Worm (Caenorhabditis elegans) whole organism, L1 larva: ENCODE measurements around the gene emb-1.

Source experiments
- alr-1 ChIP-seq: fragments of 200-800 bp; sonication (Bioruptor generic); optimal IDR thresholded peaks from 2 replicates; lab custom pipeline; 2018; ENCODE audit warnings: borderline replicate concordance, mild to moderate bottlenecking, missing genetic modification characterization, missing compliant biosample characterization
- aly-2 ChIP-seq: fragments of 150-350 bp; optimal IDR thresholded peaks from 2 replicates; lab custom pipeline; 2014; ENCODE audit warnings: missing biosample characterization, missing genetic modification characterization
- ceh-63 ChIP-seq: fragments of 200-800 bp; sonication (Bioruptor generic); optimal IDR thresholded peaks from 2 replicates; lab custom pipeline; 2018; ENCODE audit warnings: mild to moderate bottlenecking, missing genetic modification characterization, missing compliant biosample characterization
- efl-1 ChIP-seq, 4 experiments: fragments of 150-350 bp; optimal IDR thresholded peaks in 3 of 4; peaks in 1 of 4; 1 replicate in 1 of 4; 2 replicates in 3 of 4; lab custom pipeline; 2014; ENCODE audit warnings: missing biosample characterization in 2 of 4, missing genetic modification characterization in 2 of 4, missing genetic modification reagents in 2 of 4
- elt-2 ChIP-seq: sonication (generic microtip); optimal IDR thresholded peaks from 2 replicates; lab custom pipeline; 2016; ENCODE audit warnings: missing genetic modification characterization, mild to moderate bottlenecking, inconsistent platforms, missing compliant biosample characterization, missing genetic modification reagents
- elt-3 ChIP-seq, 6 experiments: fragments of 150-350 bp in 1 of 6; sonication (generic microtip); optimal IDR thresholded peaks; 2 replicates each; lab custom pipeline; 2017 to 2018; ENCODE audit warnings: missing biosample characterization in 6 of 6, missing genetic modification characterization in 6 of 6, inconsistent platforms in 1 of 6
- hlh-4 ChIP-seq: sonication (generic microtip); optimal IDR thresholded peaks from 2 replicates; lab custom pipeline; 2016; ENCODE audit warnings: mild to moderate bottlenecking, missing genetic modification characterization, missing compliant biosample characterization
- lin-15B ChIP-seq: fragments of 150-350 bp; sonication (generic microtip); optimal IDR thresholded peaks from 3 replicates; lab custom pipeline; 2014; ENCODE audit warnings: missing biosample characterization, missing genetic modification characterization
- mab-9 ChIP-seq: fragments of 200-800 bp; sonication (Bioruptor generic); IDR thresholded peaks from 2 replicates; pipeline ENCODE4 v1.3.6; 2022; ENCODE audit warnings: missing genetic modification reagents, missing genetic modification characterization, missing compliant biosample characterization
- mdl-1 ChIP-seq, 2 experiments: fragments of 150-350 bp; optimal IDR thresholded peaks; 2 replicates each; lab custom pipeline; 2014 to 2017; ENCODE audit warnings: missing biosample characterization in 2 of 2, missing genetic modification characterization in 2 of 2, inconsistent platforms in 1 of 2
- nhr-11 ChIP-seq: fragments of 150-350 bp; optimal IDR thresholded peaks from 2 replicates; lab custom pipeline; 2014; ENCODE audit warnings: missing biosample characterization, missing genetic modification characterization

DNA sequence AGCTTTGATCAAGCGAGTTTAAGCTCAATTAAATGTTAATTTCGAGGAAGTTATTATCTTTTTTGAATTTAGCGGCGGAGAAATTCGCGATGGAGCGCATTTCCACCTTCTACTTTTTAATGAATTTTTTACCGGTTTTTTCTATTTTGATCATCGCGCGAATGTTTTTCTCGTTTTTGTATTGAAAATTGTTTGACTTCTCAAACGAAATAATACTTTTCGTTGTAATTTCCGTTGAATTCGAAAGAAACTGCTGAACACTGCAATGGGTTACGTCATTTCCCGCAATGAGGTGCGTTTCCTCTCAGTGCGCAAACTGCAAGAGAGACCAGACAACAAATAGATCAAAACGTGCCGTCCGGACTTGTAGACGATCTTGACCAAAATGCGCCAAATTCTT, 8.0 kb downstream of the emb-1 start:
- no peak for TF ChIP-seq aly-2 (tag; lab: Kevin White, UChicago)
- TF ChIP-seq lin-15B (tag; lab: Kevin White, UChicago) = no peak
- no peak for TF ChIP-seq alr-1 (tag; lab: Kevin White, UChicago)
- TF ChIP-seq ceh-63 (GFP tag; lab: Kevin White, UChicago) = no peak
- TF ChIP-seq mdl-1 (tag; optimal IDR thresholded peaks at IDR 0.05; lab: Kevin White, UChicago) = no peak
- TF ChIP-seq nhr-11 (tag; lab: Kevin White, UChicago) = no peak
- no peak for TF ChIP-seq mab-9 (GFP tag; lab: Robert Waterston, UW)
- no peak for TF ChIP-seq hlh-4 (tag; lab: Kevin White, UChicago)
- TF ChIP-seq efl-1 (optimal IDR thresholded peaks at IDR 0.05; lab: Kevin White, UChicago) = no peak
- peak in 1 of 2 experiments; percentile 52 for TF ChIP-seq efl-1 (GFP tag; optimal IDR thresholded peaks at IDR 0.05 in 1 of 2; lab: Kevin White, UChicago)
- TF ChIP-seq elt-2 = no peak
- TF ChIP-seq elt-3 (tag; optimal IDR thresholded peaks at IDR 0.05; lab: Kevin White, UChicago) = no peak
